Worm (Caenorhabditis elegans): ENCODE results near the gene F35G2.5.

DNA sequence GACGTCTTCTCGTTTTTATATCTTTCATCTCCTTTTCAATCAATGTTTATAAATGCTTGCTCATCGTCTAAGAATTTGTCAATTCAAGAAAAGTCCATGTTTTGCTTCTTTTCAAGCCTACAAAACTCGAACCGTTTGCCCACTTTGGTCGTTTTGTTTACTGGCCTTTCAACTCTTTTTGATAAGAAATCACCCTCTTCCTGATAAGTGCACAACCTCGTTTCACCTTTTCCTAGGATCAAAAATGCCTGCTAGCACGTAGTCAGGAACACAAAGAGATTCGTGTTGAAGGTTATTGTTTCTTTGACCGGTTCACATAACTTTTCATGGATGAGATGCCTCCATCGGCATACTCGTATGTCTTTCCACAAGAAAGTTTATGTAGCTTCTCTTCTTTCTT lies 22.8 kb upstream of the F35G2.5 start:
- TF ChIP-seq ets-4 (GFP tag; optimal IDR thresholded peaks at IDR 0.05) (no peak), F33H1.4 (GFP tag; IDR thresholded peaks at IDR 0.05) (no peak)

All from whole organism, young adult.